Worm (Caenorhabditis elegans) whole organism, mixed stage, embryonic: ENCODE data around the gene npr-27.

Source experiments
- M03D4.4 ChIP-seq: sonication (generic microtip); optimal IDR thresholded peaks from 2 replicates; lab custom pipeline; 2017; ENCODE audit warnings: mild to moderate bottlenecking, missing genetic modification characterization, missing compliant biosample characterization
- bed-3 ChIP-seq: fragments of 200-800 bp; sonication (Bioruptor generic); optimal IDR thresholded peaks from 3 replicates; lab custom pipeline; 2018; ENCODE audit warnings: mild to moderate bottlenecking, missing genetic modification characterization, moderate library complexity, missing compliant biosample characterization
- blmp-1 ChIP-seq: fragments of 150-350 bp; optimal IDR thresholded peaks from 2 replicates; lab custom pipeline; 2014; ENCODE audit warnings: missing biosample characterization, missing genetic modification characterization
- ceh-39 ChIP-seq: fragments of 150-350 bp; optimal IDR thresholded peaks from 2 replicates; lab custom pipeline; 2014; ENCODE audit warnings: missing biosample characterization, missing genetic modification characterization
- ceh-43 ChIP-seq: fragments of 200-800 bp; sonication (Bioruptor generic); optimal IDR thresholded peaks from 2 replicates; lab custom pipeline; 2018; ENCODE audit warnings: mild to moderate bottlenecking, missing genetic modification characterization, moderate library complexity, missing compliant biosample characterization
- ceh-83 ChIP-seq: fragments of 200-800 bp; sonication (Bioruptor generic); optimal IDR thresholded peaks from 2 replicates; lab custom pipeline; 2018; ENCODE audit warnings: mild to moderate bottlenecking, missing genetic modification characterization, missing compliant biosample characterization
- ces-1 ChIP-seq: fragments of 150-350 bp; optimal IDR thresholded peaks from 2 replicates; lab custom pipeline; 2014; ENCODE audit warnings: missing biosample characterization, missing genetic modification reagents, missing genetic modification characterization
- cnd-1 ChIP-seq: fragments of 200-800 bp; sonication (Bioruptor generic); optimal IDR thresholded peaks from 2 replicates; lab custom pipeline; 2018; ENCODE audit warnings: mild to moderate bottlenecking, missing genetic modification characterization, missing compliant biosample characterization
- drap-1 ChIP-seq: fragments of 200-800 bp; sonication (Bioruptor generic); optimal IDR thresholded peaks from 3 replicates; lab custom pipeline; 2018; ENCODE audit warnings: mild to moderate bottlenecking, missing genetic modification characterization, missing compliant biosample characterization
- elt-1 ChIP-seq: sonication (generic microtip); optimal IDR thresholded peaks from 2 replicates; lab custom pipeline; 2017; ENCODE audit warnings: missing genetic modification characterization, mild to moderate bottlenecking, missing compliant biosample characterization, antibody characterized with exemption, moderate library complexity, borderline replicate concordance; ENCODE audit not compliant: insufficient read depth
- elt-3 ChIP-seq: fragments of 150-350 bp; optimal IDR thresholded peaks from 2 replicates; lab custom pipeline; 2014; ENCODE audit warnings: missing biosample characterization, missing genetic modification characterization
- ham-2 ChIP-seq: fragments of 200-800 bp; sonication (Bioruptor generic); optimal IDR thresholded peaks from 2 replicates; lab custom pipeline; 2018; ENCODE audit warnings: mild to moderate bottlenecking, missing genetic modification characterization, missing compliant biosample characterization
- hlh-1 ChIP-seq: fragments of 150-350 bp; optimal IDR thresholded peaks from 2 replicates; lab custom pipeline; 2014; ENCODE audit warnings: missing biosample characterization, missing genetic modification reagents, missing genetic modification characterization
- lin-13 ChIP-seq: fragments of 150-350 bp; optimal IDR thresholded peaks from 2 replicates; lab custom pipeline; 2014; ENCODE audit warnings: missing biosample characterization, missing genetic modification characterization
- lin-32 ChIP-seq: fragments of 200-800 bp; sonication (Bioruptor generic); optimal IDR thresholded peaks from 2 replicates; lab custom pipeline; 2018; ENCODE audit warnings: mild to moderate bottlenecking, missing genetic modification characterization, missing compliant biosample characterization
- lsy-2 ChIP-seq: fragments of 150-350 bp; optimal IDR thresholded peaks from 2 replicates; lab custom pipeline; 2014; ENCODE audit warnings: missing biosample characterization, missing genetic modification characterization
- mep-1 ChIP-seq: fragments of 150-350 bp; optimal IDR thresholded peaks from 2 replicates; lab custom pipeline; 2017; ENCODE audit warnings: missing biosample characterization, missing genetic modification reagents, missing genetic modification characterization, inconsistent platforms
- mls-2 ChIP-seq: sonication (generic microtip); optimal IDR thresholded peaks from 2 replicates; lab custom pipeline; 2016; ENCODE audit warnings: mild to moderate bottlenecking, missing genetic modification characterization, moderate library complexity, missing compliant biosample characterization
- nhr-2 ChIP-seq: fragments of 150-350 bp; optimal IDR thresholded peaks from 2 replicates; lab custom pipeline; 2014; ENCODE audit warnings: missing biosample characterization, missing genetic modification characterization
- nhr-237 ChIP-seq: fragments of 150-350 bp; optimal IDR thresholded peaks from 2 replicates; lab custom pipeline; 2014; ENCODE audit warnings: missing biosample characterization, missing genetic modification characterization
- nhr-28 ChIP-seq: fragments of 150-350 bp; optimal IDR thresholded peaks from 2 replicates; lab custom pipeline; 2014; ENCODE audit warnings: missing biosample characterization, missing genetic modification characterization
- nhr-76 ChIP-seq: sonication (generic microtip); optimal IDR thresholded peaks from 2 replicates; lab custom pipeline; 2017; ENCODE audit warnings: missing biosample characterization, missing genetic modification characterization
- pha-4 ChIP-seq: fragments of 150-350 bp; optimal IDR thresholded peaks from 2 replicates; lab custom pipeline; 2018; ENCODE audit warnings: missing biosample characterization, missing genetic modification reagents, missing genetic modification characterization
- sem-2 ChIP-seq: fragments of 200-800 bp; sonication (Bioruptor generic); optimal IDR thresholded peaks from 2 replicates; lab custom pipeline; 2018; ENCODE audit warnings: mild to moderate bottlenecking, missing genetic modification characterization, missing compliant biosample characterization
- snpc-4 ChIP-seq: fragments of 150-350 bp; optimal IDR thresholded peaks from 2 replicates; lab custom pipeline; 2014; ENCODE audit warnings: missing biosample characterization, missing genetic modification characterization
- sptf-1 ChIP-seq: sonication (generic microtip); optimal IDR thresholded peaks from 2 replicates; lab custom pipeline; 2017; ENCODE audit warnings: mild to moderate bottlenecking, missing genetic modification characterization, moderate library complexity, missing compliant biosample characterization
- tbx-8 ChIP-seq: fragments of 200-800 bp; sonication (Bioruptor generic); optimal IDR thresholded peaks from 2 replicates; lab custom pipeline; 2018; ENCODE audit warnings: mild to moderate bottlenecking, missing genetic modification characterization, moderate library complexity, missing compliant biosample characterization
- unc-120 ChIP-seq: sonication (generic microtip); optimal IDR thresholded peaks from 2 replicates; lab custom pipeline; 2017; ENCODE audit warnings: missing genetic modification characterization, missing compliant biosample characterization; ENCODE audit not compliant: poor library complexity, severe bottlenecking
- unc-39 ChIP-seq: fragments of 150-350 bp; optimal IDR thresholded peaks from 2 replicates; lab custom pipeline; 2014; ENCODE audit warnings: missing biosample characterization, missing genetic modification characterization
- unc-62 ChIP-seq: fragments of 150-350 bp; optimal IDR thresholded peaks from 2 replicates; lab custom pipeline; 2014; ENCODE audit warnings: missing biosample characterization, missing genetic modification reagents, missing genetic modification characterization
- zip-8 ChIP-seq: fragments of 150-350 bp; optimal IDR thresholded peaks from 2 replicates; lab custom pipeline; 2014; ENCODE audit warnings: missing biosample characterization, missing genetic modification characterization

npr-27 gene

DNA sequence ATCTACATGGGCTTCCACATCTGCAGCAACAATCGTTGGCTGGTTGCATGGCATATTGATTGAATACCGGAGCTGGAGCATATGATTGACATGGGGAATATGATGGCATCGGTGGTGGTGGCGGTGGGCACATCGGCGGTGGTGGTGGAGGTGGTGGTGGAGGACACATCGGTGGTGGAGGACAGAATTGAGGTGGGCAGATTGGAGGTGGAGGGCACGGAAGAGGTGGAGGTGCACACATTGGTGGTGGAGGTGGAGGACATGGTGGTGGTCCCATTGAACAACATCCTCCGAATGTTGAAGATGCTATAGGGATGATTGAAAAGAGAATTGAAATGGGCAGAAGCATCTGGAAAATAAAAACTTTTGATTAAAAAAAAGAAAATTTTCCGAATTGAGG is 5.0 kb downstream of the npr-27 start, which contains the start of gene grl-4:
Gene grl-4, minus strand, starts transcription at position 351 of the 400 bp plus-strand sequence.
- no peak for TF ChIP-seq nhr-76 (tag; lab: Kevin White, UChicago)
- TF ChIP-seq sptf-1, result peak; percentile 5

DNA sequence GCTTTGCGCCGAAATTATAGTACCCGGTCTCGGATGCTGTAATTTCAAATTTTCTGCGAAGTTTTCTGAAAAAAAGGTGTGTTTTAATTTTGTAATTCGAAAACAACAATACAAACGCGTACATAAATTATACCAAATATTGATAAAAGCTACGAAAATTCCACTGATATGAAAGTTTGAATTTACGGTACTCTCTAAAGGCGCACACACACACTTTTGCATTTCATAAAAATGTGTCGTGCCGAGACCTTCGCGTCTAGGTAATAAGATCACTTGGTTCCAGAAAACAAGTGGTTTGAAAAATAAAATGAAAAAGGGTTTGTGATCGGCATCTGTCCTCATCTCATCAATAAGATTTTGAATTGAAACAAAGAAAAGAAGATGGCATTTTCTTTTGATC is 5.4 kb downstream of the npr-27 start:
- TF ChIP-seq nhr-2 (tag; lab: Kevin White, UChicago), result no peak
- no peak for TF ChIP-seq elt-1 (tag; lab: Kevin White, UChicago)
- no peak for TF ChIP-seq ceh-43 (GFP tag; lab: Kevin White, UChicago)
- TF ChIP-seq ces-1 (GFP tag; lab: Kevin White, UChicago), result no peak
- TF ChIP-seq ceh-39 (tag; lab: Kevin White, UChicago), result no peak

ce11 chrIV:7312620-7313194 is 7.3 kb downstream of the npr-27 start:
- TF ChIP-seq lin-13 (tag; lab: Kevin White, UChicago) (no peak), elt-1 (tag; lab: Kevin White, UChicago) (no peak), nhr-2 (tag; lab: Kevin White, UChicago) (no peak), nhr-76 (tag; lab: Kevin White, UChicago) (no peak), blmp-1 (tag; lab: Kevin White, UChicago) (no peak), unc-39 (tag; lab: Kevin White, UChicago) (no peak), cnd-1 (tag; lab: Kevin White, UChicago) (no peak), ceh-83 (GFP tag; lab: Kevin White, UChicago) (no peak), ceh-43 (GFP tag; lab: Kevin White, UChicago) (no peak), ham-2 (GFP tag; lab: Kevin White, UChicago) (no peak), lsy-2 (tag; lab: Kevin White, UChicago) (no peak), zip-8 (tag; lab: Kevin White, UChicago) (no peak), tbx-8 (no peak), snpc-4 (tag; lab: Kevin White, UChicago) (no peak), mep-1 (tag; lab: Kevin White, UChicago) (no peak), ces-1 (GFP tag; lab: Kevin White, UChicago) (no peak), bed-3 (GFP tag; lab: Kevin White, UChicago) (no peak), M03D4.4 (no peak), sptf-1 (no peak)

- TF ChIP-seq ham-2 (GFP tag; lab: Kevin White, UChicago), result no peak
- no peak for TF ChIP-seq mls-2
- TF ChIP-seq nhr-76 (tag; lab: Kevin White, UChicago), result no peak
- TF ChIP-seq tbx-8, result no peak
- TF ChIP-seq lin-32 (GFP tag; lab: Kevin White, UChicago), result no peak
- TF ChIP-seq drap-1 (GFP tag; lab: Kevin White, UChicago), result no peak
- TF ChIP-seq unc-120, result no peak
- no peak for TF ChIP-seq cnd-1 (tag; lab: Kevin White, UChicago)
- no peak for TF ChIP-seq ceh-39 (tag; lab: Kevin White, UChicago)
- no peak for TF ChIP-seq elt-3 (tag; lab: Kevin White, UChicago)
- no peak for TF ChIP-seq lsy-2 (tag; lab: Kevin White, UChicago)
- no peak for TF ChIP-seq sem-2 (GFP tag; lab: Kevin White, UChicago)
- no peak for TF ChIP-seq M03D4.4
- TF ChIP-seq blmp-1 (tag; lab: Kevin White, UChicago), result no peak
- TF ChIP-seq ceh-43 (GFP tag; lab: Kevin White, UChicago), result no peak
- no peak for TF ChIP-seq ceh-83 (GFP tag; lab: Kevin White, UChicago)
Measured at ce11 chrIV:7313397-7313910, 8.0 kb downstream of the npr-27 start, which contains the start of gene rps-8. rps-8 (minus strand) TSS chrIV:7313860.

DNA sequence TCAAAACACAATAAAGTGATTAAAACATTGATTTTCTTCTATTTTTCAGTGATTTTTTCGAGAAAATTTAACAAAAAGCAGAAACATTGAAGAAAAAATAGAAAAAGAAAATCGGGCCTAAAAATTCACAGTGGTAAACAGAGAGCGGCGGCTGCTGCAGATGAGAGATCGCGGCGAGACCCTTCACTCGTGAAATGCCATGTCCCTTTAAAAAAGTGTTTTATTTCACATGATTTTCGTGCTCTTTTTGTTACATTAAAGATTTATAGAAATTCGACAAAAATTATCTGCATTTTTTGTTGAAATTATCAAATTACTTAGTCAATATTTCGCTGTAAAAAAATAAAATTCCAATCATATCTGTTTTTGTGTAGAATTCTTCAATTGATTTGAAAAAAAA is 8.5 kb downstream of the npr-27 start:
- no peak for TF ChIP-seq zip-8 (tag; lab: Kevin White, UChicago)
- TF ChIP-seq bed-3 (GFP tag; lab: Kevin White, UChicago), result no peak
- no peak for TF ChIP-seq nhr-28 (tag; lab: Kevin White, UChicago)
- peak; percentile 32 for TF ChIP-seq nhr-237 (tag; lab: Kevin White, UChicago)
- no peak for TF ChIP-seq ceh-43 (GFP tag; lab: Kevin White, UChicago)
- no peak for TF ChIP-seq sem-2 (GFP tag; lab: Kevin White, UChicago)
- TF ChIP-seq nhr-2 (tag; lab: Kevin White, UChicago), result no peak
- peak; percentile 59 for TF ChIP-seq hlh-1 (tag; lab: Kevin White, UChicago)
- TF ChIP-seq pha-4, result peak; percentile 49
- peak; percentile 9 for TF ChIP-seq ces-1 (GFP tag; lab: Kevin White, UChicago)
- TF ChIP-seq elt-3 (tag; lab: Kevin White, UChicago), result no peak
- no peak for TF ChIP-seq unc-120
- TF ChIP-seq drap-1 (GFP tag; lab: Kevin White, UChicago), result no peak
- peak; percentile 14 for TF ChIP-seq sptf-1
- peak; percentile 33 for TF ChIP-seq lin-13 (tag; lab: Kevin White, UChicago)
- peak; percentile 50 for TF ChIP-seq lsy-2 (tag; lab: Kevin White, UChicago)
- TF ChIP-seq mep-1 (tag; lab: Kevin White, UChicago), result peak; percentile 76
- no peak for TF ChIP-seq unc-62
- no peak for TF ChIP-seq nhr-76 (tag; lab: Kevin White, UChicago)
